Worm (Caenorhabditis elegans) whole organism, L2 larva: Measurements from ENCODE around the gene nhr-251.

Experiments
- F13H6.1 ChIP-seq: sonication (generic microtip); optimal IDR thresholded peaks from 2 replicates; lab custom pipeline; 2016; ENCODE audit warnings: missing genetic modification characterization, missing compliant biosample characterization
- aly-2 ChIP-seq: fragments of 150-350 bp; optimal IDR thresholded peaks from 2 replicates; lab custom pipeline; 2014; ENCODE audit warnings: missing biosample characterization, missing genetic modification characterization
- ama-1 ChIP-seq: fragments of 150-350 bp; optimal IDR thresholded peaks from 2 replicates; lab custom pipeline; 2018; ENCODE audit warnings: inconsistent platforms
- blmp-1 ChIP-seq: sonication (generic microtip); optimal IDR thresholded peaks from 2 replicates; lab custom pipeline; 2017; ENCODE audit warnings: missing genetic modification characterization, mild to moderate bottlenecking, missing compliant biosample characterization, antibody characterized with exemption, moderate library complexity; ENCODE audit not compliant: insufficient read depth
- ceh-16 ChIP-seq: fragments of 150-350 bp; optimal IDR thresholded peaks from 2 replicates; lab custom pipeline; 2014; ENCODE audit warnings: missing biosample characterization, missing genetic modification characterization
- ceh-82 ChIP-seq: fragments of 150-350 bp; optimal IDR thresholded peaks from 2 replicates; lab custom pipeline; 2014; ENCODE audit warnings: missing biosample characterization, missing genetic modification characterization
- crh-2 ChIP-seq: sonication (generic microtip); optimal IDR thresholded peaks from 2 replicates; lab custom pipeline; 2017; ENCODE audit warnings: missing biosample characterization, missing genetic modification characterization
- dmd-4 ChIP-seq: sonication (generic microtip); optimal IDR thresholded peaks from 2 replicates; lab custom pipeline; 2017; ENCODE audit warnings: missing biosample characterization, missing genetic modification characterization
- egl-27 ChIP-seq: sonication (generic microtip); optimal IDR thresholded peaks from 3 replicates; lab custom pipeline; 2017; ENCODE audit warnings: missing biosample characterization, missing genetic modification reagents, missing genetic modification characterization
- elt-1 ChIP-seq: fragments of 150-350 bp; optimal IDR thresholded peaks from 2 replicates; lab custom pipeline; 2014; ENCODE audit warnings: missing biosample characterization, missing genetic modification characterization
- elt-3 ChIP-seq: sonication (generic microtip); optimal IDR thresholded peaks from 2 replicates; lab custom pipeline; 2017; ENCODE audit warnings: missing biosample characterization, missing genetic modification characterization
- lin-39 ChIP-seq: fragments of 150-350 bp; optimal IDR thresholded peaks from 2 replicates; lab custom pipeline; 2014; ENCODE audit warnings: missing biosample characterization, missing genetic modification reagents, missing genetic modification characterization
- lsy-2 ChIP-seq, 2 experiments: fragments of 150-350 bp in 1 of 2; sonication (generic microtip) in 1 of 2; optimal IDR thresholded peaks; 2 replicates each; lab custom pipeline; 2014 to 2017; ENCODE audit warnings: missing biosample characterization in 2 of 2, missing genetic modification characterization in 2 of 2
- mbf-1 ChIP-seq: sonication (generic microtip); optimal IDR thresholded peaks from 2 replicates; lab custom pipeline; 2017; ENCODE audit warnings: missing biosample characterization, missing genetic modification characterization
- mdl-1 ChIP-seq, 2 experiments: fragments of 150-350 bp in 1 of 2; sonication (generic microtip) in 1 of 2; optimal IDR thresholded peaks; 2 replicates each; lab custom pipeline; 2017; ENCODE audit warnings: missing biosample characterization in 2 of 2, missing genetic modification characterization in 2 of 2
- nhr-11 ChIP-seq: fragments of 150-350 bp; optimal IDR thresholded peaks from 2 replicates; lab custom pipeline; 2014; ENCODE audit warnings: missing biosample characterization, missing genetic modification characterization
- nhr-12 ChIP-seq: fragments of 150-350 bp; optimal IDR thresholded peaks from 2 replicates; lab custom pipeline; 2014; ENCODE audit warnings: missing biosample characterization, missing genetic modification characterization
- nhr-21 ChIP-seq: fragments of 150-350 bp; optimal IDR thresholded peaks from 2 replicates; lab custom pipeline; 2014; ENCODE audit warnings: missing biosample characterization, missing genetic modification characterization
- nhr-237 ChIP-seq: fragments of 150-350 bp; optimal IDR thresholded peaks from 2 replicates; lab custom pipeline; 2014; ENCODE audit warnings: missing biosample characterization, missing genetic modification characterization
- nhr-25 ChIP-seq: fragments of 150-350 bp; sonication (generic microtip); optimal IDR thresholded peaks from 3 replicates; lab custom pipeline; 2014; ENCODE audit warnings: missing biosample characterization, missing genetic modification characterization
- nhr-6 ChIP-seq: fragments of 150-350 bp; optimal IDR thresholded peaks from 2 replicates; lab custom pipeline; 2014; ENCODE audit warnings: missing biosample characterization, missing genetic modification characterization
- nhr-77 ChIP-seq: fragments of 150-350 bp; optimal IDR thresholded peaks from 2 replicates; lab custom pipeline; 2014; ENCODE audit warnings: missing biosample characterization, missing genetic modification characterization
- peb-1 ChIP-seq: fragments of 150-350 bp; optimal IDR thresholded peaks from 2 replicates; lab custom pipeline; 2014; ENCODE audit warnings: missing biosample characterization, missing genetic modification characterization
- sem-4 ChIP-seq: fragments of 150-350 bp; optimal IDR thresholded peaks from 2 replicates; lab custom pipeline; 2014; ENCODE audit warnings: missing biosample characterization, missing genetic modification reagents, missing genetic modification characterization
- skn-1 ChIP-seq: sonication (generic microtip); optimal IDR thresholded peaks from 2 replicates; lab custom pipeline; 2017; ENCODE audit warnings: missing biosample characterization, missing genetic modification characterization
- sma-9 ChIP-seq, 2 experiments: fragments of 150-350 bp in 1 of 2; sonication (generic microtip) in 1 of 2; optimal IDR thresholded peaks; 2 replicates each; lab custom pipeline; 2014 to 2016; ENCODE audit warnings: missing genetic modification characterization in 2 of 2, mild to moderate bottlenecking in 1 of 2, missing biosample characterization in 1 of 2, missing compliant biosample characterization in 1 of 2, missing genetic modification reagents in 1 of 2, moderate library complexity in 1 of 2
- snpc-4 ChIP-seq: fragments of 150-350 bp; optimal IDR thresholded peaks from 2 replicates; lab custom pipeline; 2014; ENCODE audit warnings: missing biosample characterization, missing genetic modification characterization
- unc-39 ChIP-seq: fragments of 150-350 bp; optimal IDR thresholded peaks from 2 replicates; lab custom pipeline; 2014; ENCODE audit warnings: missing biosample characterization, missing genetic modification characterization
- unc-55 ChIP-seq: fragments of 150-350 bp; sonication (generic microtip); optimal IDR thresholded peaks from 3 replicates; lab custom pipeline; 2014; ENCODE audit warnings: missing biosample characterization, missing genetic modification reagents, missing genetic modification characterization
- unc-62 ChIP-seq: fragments of 150-350 bp; optimal IDR thresholded peaks from 2 replicates; lab custom pipeline; 2014; ENCODE audit warnings: missing biosample characterization, missing genetic modification reagents, missing genetic modification characterization
- ztf-1 ChIP-seq: fragments of 200-800 bp; sonication (Bioruptor generic); conservative IDR thresholded peaks from 2 replicates; pipeline ENCODE4 v1.3.6; 2022; ENCODE audit warnings: missing genetic modification characterization, missing compliant biosample characterization
- ztf-4 ChIP-seq: fragments of 150-350 bp; optimal IDR thresholded peaks from 2 replicates; lab custom pipeline; 2014; ENCODE audit warnings: missing biosample characterization, missing genetic modification characterization

The nhr-251 gene

DNA sequence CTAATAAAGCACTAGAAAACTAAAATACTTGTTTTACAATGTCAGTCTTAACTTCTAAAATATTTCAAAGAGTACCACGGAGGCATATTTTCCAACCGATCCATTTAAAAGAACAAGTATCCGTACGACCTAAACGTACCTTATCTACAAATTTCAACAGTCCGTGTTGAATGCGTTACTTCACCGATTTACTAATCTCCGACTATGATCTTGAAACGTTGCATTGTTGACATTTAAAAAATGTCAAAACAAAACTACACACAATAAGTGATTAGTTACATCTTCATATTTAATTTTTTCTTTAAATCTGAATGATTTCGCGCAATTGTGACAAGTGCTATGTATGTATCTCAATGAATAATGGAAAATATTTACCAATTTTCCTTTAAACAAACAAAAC, 2.5 kb upstream of the nhr-251 start:
- TF ChIP-seq mbf-1 (tag; lab: Kevin White, UChicago) (no peak), nhr-12 (no peak), ceh-16 (tag; lab: Kevin White, UChicago) (peak; percentile 61), nhr-25 (tag; lab: Kevin White, UChicago) (peak; percentile 24), mdl-1 (tag; optimal IDR thresholded peaks at IDR 0.05; lab: Kevin White, UChicago) (no peak), snpc-4 (tag; lab: Kevin White, UChicago) (no peak), elt-1 (peak; percentile 72), sma-9 (GFP tag; optimal IDR thresholded peaks at IDR 0.05; lab: Kevin White, UChicago) (peak; percentile 66), sma-9 (tag; optimal IDR thresholded peaks at IDR 0.05; lab: Kevin White, UChicago) (no peak)

DNA sequence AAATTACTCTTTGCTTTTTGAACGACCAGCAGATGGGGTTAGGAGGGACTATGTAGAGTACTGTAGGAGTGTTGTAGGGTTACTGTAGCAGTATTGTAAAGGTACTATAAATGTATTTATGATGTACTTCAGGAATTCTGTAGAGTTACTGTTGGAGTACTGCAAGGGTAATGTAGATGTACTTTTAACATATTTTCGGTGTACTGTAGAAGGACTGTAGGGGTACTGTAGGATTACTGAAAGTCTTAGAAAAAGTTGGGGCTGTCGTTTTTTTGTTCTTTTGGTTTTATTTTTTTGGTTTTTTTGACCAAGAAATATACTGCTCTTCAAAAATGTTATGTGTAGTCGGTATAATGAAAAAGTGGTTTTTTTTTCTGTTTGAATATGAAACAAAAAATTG, 1.7 kb upstream of the nhr-251 start:
- no peak for TF ChIP-seq elt-1
- TF ChIP-seq skn-1 (tag; lab: Kevin White, UChicago): no peak
- no peak for TF ChIP-seq ztf-1 (GFP tag; lab: Robert Waterston, UW)
- TF ChIP-seq lsy-2 (tag; optimal IDR thresholded peaks at IDR 0.05; lab: Kevin White, UChicago): no peak
- no peak for TF ChIP-seq nhr-237 (tag; lab: Kevin White, UChicago)
- no peak for TF ChIP-seq unc-39 (tag; lab: Kevin White, UChicago)
- TF ChIP-seq lin-39 (tag; lab: Kevin White, UChicago): no peak
- no peak for TF ChIP-seq sem-4 (tag; lab: Kevin White, UChicago)
- no peak for TF ChIP-seq aly-2 (tag; lab: Kevin White, UChicago)
- no peak for TF ChIP-seq nhr-25 (tag; lab: Kevin White, UChicago)
- no peak for TF ChIP-seq ceh-82 (tag; lab: Kevin White, UChicago)
- TF ChIP-seq egl-27 (tag; lab: Kevin White, UChicago): no peak
- no peak for TF ChIP-seq F13H6.1 (tag; lab: Kevin White, UChicago)
- TF ChIP-seq crh-2: no peak
- no peak for TF ChIP-seq sma-9 (GFP tag; optimal IDR thresholded peaks at IDR 0.05; lab: Kevin White, UChicago)
- no peak for TF ChIP-seq sma-9 (tag; optimal IDR thresholded peaks at IDR 0.05; lab: Kevin White, UChicago)
- TF ChIP-seq nhr-12: no peak
- TF ChIP-seq ama-1 (lab: Kevin White, UChicago): no peak
- no peak for TF ChIP-seq peb-1 (tag; lab: Kevin White, UChicago)
- no peak for TF ChIP-seq nhr-77 (tag; lab: Kevin White, UChicago)

DNA sequence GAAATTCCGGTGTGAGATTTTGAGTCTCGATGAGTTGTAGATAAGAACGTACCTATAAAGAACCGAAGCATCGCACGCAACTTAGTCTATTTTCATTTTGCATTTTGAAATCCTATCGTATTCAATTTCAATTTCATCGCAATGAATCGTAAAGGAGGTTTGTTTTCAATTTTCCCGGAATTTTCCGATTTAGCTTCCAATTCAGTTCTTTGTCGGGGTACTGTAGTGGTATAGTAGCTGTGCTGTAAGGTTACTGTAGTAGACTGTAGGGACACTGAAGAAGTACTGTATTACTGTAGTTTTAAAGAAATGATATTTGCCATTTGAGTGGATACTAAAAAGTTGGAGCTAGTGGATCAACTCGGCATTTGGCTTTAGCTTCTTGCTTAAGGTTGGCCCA, 548 bp upstream of the nhr-251 start:
- no peak for TF ChIP-seq nhr-11 (tag; lab: Kevin White, UChicago)
- peak; percentile 47 for TF ChIP-seq sma-9 (GFP tag; optimal IDR thresholded peaks at IDR 0.05; lab: Kevin White, UChicago)
- TF ChIP-seq sma-9 (tag; optimal IDR thresholded peaks at IDR 0.05; lab: Kevin White, UChicago): no peak
- TF ChIP-seq nhr-237 (tag; lab: Kevin White, UChicago): no peak
- TF ChIP-seq peb-1 (tag; lab: Kevin White, UChicago): no peak
- peak; percentile 2 for TF ChIP-seq ceh-16 (tag; lab: Kevin White, UChicago)
- TF ChIP-seq blmp-1 (tag; lab: Kevin White, UChicago): no peak

DNA sequence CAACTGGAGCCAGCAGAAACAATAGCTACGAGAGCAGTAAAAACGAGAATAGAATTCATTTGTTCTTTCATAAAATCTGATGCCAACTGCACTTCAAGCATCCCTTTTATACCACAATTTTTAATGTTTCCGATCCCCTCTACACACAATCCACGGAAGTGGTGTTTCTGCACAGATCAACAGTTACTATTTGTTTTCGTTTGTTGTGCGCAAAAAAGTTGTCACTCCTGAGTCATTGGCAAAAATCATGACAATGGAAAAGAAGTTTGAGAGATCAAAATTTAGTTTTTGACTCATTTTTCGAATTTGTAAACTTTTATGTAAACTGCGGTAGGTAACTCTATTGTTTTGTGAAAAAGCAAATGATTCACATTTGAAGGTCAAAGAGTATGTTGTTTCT, 3.8 kb downstream of the nhr-251 start, which contains the start of gene srlf-37:
TSS of gene srlf-37 (minus strand) at position 101 of the 400 bp plus-strand sequence.
- TF ChIP-seq nhr-25 (tag; lab: Kevin White, UChicago) (no peak), lsy-2 (tag; optimal IDR thresholded peaks at IDR 0.05; lab: Kevin White, UChicago) (no peak), nhr-237 (tag; lab: Kevin White, UChicago) (no peak), nhr-77 (tag; lab: Kevin White, UChicago) (no peak), snpc-4 (tag; lab: Kevin White, UChicago) (no peak), elt-3 (tag; lab: Kevin White, UChicago) (no peak), elt-1 (no peak), crh-2 (no peak), nhr-6 (no peak), dmd-4 (tag; lab: Kevin White, UChicago) (no peak), unc-62 (GFP tag; lab: Kevin White, UChicago) (no peak), unc-55 (GFP tag; lab: Kevin White, UChicago) (no peak), ceh-16 (tag; lab: Kevin White, UChicago) (no peak), nhr-11 (tag; lab: Kevin White, UChicago) (no peak), nhr-12 (no peak), F13H6.1 (tag; lab: Kevin White, UChicago) (no peak), unc-39 (tag; lab: Kevin White, UChicago) (no peak), aly-2 (tag; lab: Kevin White, UChicago) (no peak), ztf-4 (tag; lab: Kevin White, UChicago) (no peak), nhr-21 (tag; lab: Kevin White, UChicago) (no peak)
- TF ChIP-seq, all 48 proteins: peak for 0
